Worm (Caenorhabditis elegans) whole organism, early embryonic: Measurements from ENCODE around the gene T27E9.2.
A peak's percentile ranks its signal among the peaks of the same experiment; 100 is the strongest.
"Not testable (repeated sequence)": the region's sequence is repeated elsewhere in the genome, so short reads cannot be mapped to it uniquely, and the experiment has no call there.

ENCODE experiments used
- ama-1 ChIP-seq: fragments of 150-350 bp; optimal IDR thresholded peaks from 2 replicates; lab custom pipeline; 2014
- ceh-13 ChIP-seq: fragments of 200-800 bp; sonication (Bioruptor generic); optimal IDR thresholded peaks from 2 replicates; lab custom pipeline; 2018; ENCODE audit warnings: mild to moderate bottlenecking, missing genetic modification characterization, missing compliant biosample characterization
- ceh-36 ChIP-seq: sonication (generic microtip); optimal IDR thresholded peaks from 2 replicates; lab custom pipeline; 2016; ENCODE audit warnings: missing genetic modification characterization, inconsistent platforms, missing compliant biosample characterization
- ets-7 ChIP-seq: sonication (generic microtip); optimal IDR thresholded peaks from 2 replicates; lab custom pipeline; 2016; ENCODE audit warnings: missing genotype, missing genetic modification characterization, missing compliant biosample characterization
- flt-1 ChIP-seq: fragments of 200-800 bp; sonication (Bioruptor generic); IDR thresholded peaks from 2 replicates; pipeline ENCODE4 v1.3.6; 2022; ENCODE audit warnings: missing genetic modification characterization, missing compliant biosample characterization
- hnd-1 ChIP-seq: sonication (generic microtip); optimal IDR thresholded peaks from 2 replicates; lab custom pipeline; 2016; ENCODE audit warnings: missing genetic modification characterization, missing compliant biosample characterization
- pes-1 ChIP-seq: fragments of 200-800 bp; sonication (Bioruptor generic); IDR thresholded peaks from 2 replicates; pipeline ENCODE4 v1.3.6; 2022; ENCODE audit warnings: missing genetic modification reagents, missing genetic modification characterization, missing compliant biosample characterization

DNA sequence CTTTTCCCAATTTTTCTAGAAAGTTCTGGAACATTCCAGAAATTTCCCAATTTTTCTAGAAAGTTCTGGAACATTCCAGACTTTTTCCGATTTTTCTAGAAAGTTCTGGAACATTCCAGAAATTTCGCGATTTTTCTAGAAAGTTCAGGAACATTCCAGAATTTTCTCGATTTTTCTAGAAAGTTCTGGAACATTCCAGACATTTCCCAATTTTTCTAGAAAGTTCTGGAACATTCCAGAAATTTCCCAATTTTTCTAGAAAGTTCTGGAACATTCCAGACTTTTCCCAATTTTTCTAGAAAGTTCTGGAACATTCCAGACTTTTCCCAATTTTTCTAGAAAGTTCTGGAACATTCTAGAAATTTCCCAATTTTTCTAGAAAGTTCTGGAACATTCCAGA is 14.9 kb downstream of the T27E9.2 start:
- not testable (repeated sequence) for TF ChIP-seq hnd-1; ama-1 (lab: Kevin White, UChicago); ets-7 (tag; lab: Kevin White, UChicago); flt-1 (GFP tag; lab: Robert Waterston, UW); ceh-36 (tag; lab: Kevin White, UChicago); ceh-13 (GFP tag; lab: Kevin White, UChicago)
- TF ChIP-seq pes-1 (GFP tag; lab: Robert Waterston, UW): peak; percentile 39; the same call in 1 of the 2 replicates
